Worm (Caenorhabditis elegans) whole organism, young adult: ENCODE results near the gene kdp-1.

Source experiments
- B0035.1 ChIP-seq: sonication (generic microtip); optimal IDR thresholded peaks from 2 replicates; lab custom pipeline; 2016; ENCODE audit warnings: missing genetic modification characterization, mild to moderate bottlenecking, missing compliant biosample characterization, missing genotype, missing genetic modification reagents
- B0336.3 ChIP-seq: fragments of 200-800 bp; sonication (Bioruptor generic); IDR thresholded peaks from 2 replicates; pipeline ENCODE4 v1.3.6; 2022; ENCODE audit warnings: missing genetic modification characterization, missing compliant biosample characterization
- F22D6.2 ChIP-seq: sonication (generic microtip); optimal IDR thresholded peaks from 2 replicates; lab custom pipeline; 2016; ENCODE audit warnings: mild to moderate bottlenecking, missing genetic modification characterization, missing compliant biosample characterization
- F23B12.7 ChIP-seq: sonication (generic microtip); optimal IDR thresholded peaks from 2 replicates; lab custom pipeline; 2017; ENCODE audit warnings: missing genetic modification characterization, mild to moderate bottlenecking, missing compliant biosample characterization, antibody characterized with exemption, moderate library complexity; ENCODE audit not compliant: insufficient read depth
- F33H1.4 ChIP-seq: fragments of 200-800 bp; sonication (Bioruptor generic); IDR thresholded peaks from 2 replicates; pipeline ENCODE4 v1.3.6; 2022; ENCODE audit warnings: missing genetic modification reagents, missing genetic modification characterization, missing compliant biosample characterization
- F37B4.10 ChIP-seq: fragments of 200-800 bp; sonication (Bioruptor generic); IDR thresholded peaks from 2 replicates; pipeline ENCODE4 v1.3.6; 2022; ENCODE audit warnings: missing genetic modification characterization, missing compliant biosample characterization
- F39B2.1 ChIP-seq: fragments of 200-800 bp; sonication (Bioruptor generic); IDR thresholded peaks from 2 replicates; pipeline ENCODE4 v1.3.6; 2022; ENCODE audit warnings: missing genetic modification reagents, missing genetic modification characterization, missing compliant biosample characterization
- F52B5.7 ChIP-seq: sonication (generic microtip); optimal IDR thresholded peaks from 2 replicates; lab custom pipeline; 2016; ENCODE audit warnings: mild to moderate bottlenecking, missing genetic modification characterization, missing compliant biosample characterization
- F55B11.4 ChIP-seq: sonication (generic microtip); optimal IDR thresholded peaks from 2 replicates; lab custom pipeline; 2016; ENCODE audit warnings: missing compliant biosample characterization, missing genetic modification characterization, borderline replicate concordance; ENCODE audit not compliant: insufficient read depth
- K12H6.12 ChIP-seq: fragments of 200-800 bp; sonication (Bioruptor generic); optimal IDR thresholded peaks from 2 replicates; lab custom pipeline; 2018; ENCODE audit warnings: mild to moderate bottlenecking, missing genetic modification characterization, missing compliant biosample characterization
- Y95B8A.8 ChIP-seq: fragments of 200-800 bp; sonication (Bioruptor generic); IDR thresholded peaks from 2 replicates; pipeline ENCODE4 v1.3.6; 2022; ENCODE audit warnings: missing genetic modification reagents, missing genetic modification characterization, missing compliant biosample characterization
- akir-1 ChIP-seq: fragments of 200-800 bp; sonication (Bioruptor generic); optimal IDR thresholded peaks from 2 replicates; lab custom pipeline; 2018; ENCODE audit warnings: mild to moderate bottlenecking, missing genetic modification characterization, moderate library complexity, missing compliant biosample characterization
- aptf-3 ChIP-seq: fragments of 200-800 bp; sonication (Bioruptor generic); IDR thresholded peaks from 2 replicates; pipeline ENCODE4 v1.3.6; 2022; ENCODE audit warnings: missing genetic modification characterization, missing compliant biosample characterization
- attf-3 ChIP-seq: fragments of 200-800 bp; sonication (Bioruptor generic); conservative IDR thresholded peaks from 2 replicates; pipeline ENCODE4 v1.3.6; 2022; ENCODE audit warnings: missing genetic modification reagents, missing genetic modification characterization, missing compliant biosample characterization
- bed-1 ChIP-seq: fragments of 200-800 bp; sonication (Bioruptor generic); IDR thresholded peaks from 2 replicates; pipeline ENCODE4 v1.3.6; 2022; ENCODE audit warnings: missing genetic modification reagents, missing genetic modification characterization, missing compliant biosample characterization
- ccch-3 ChIP-seq: fragments of 200-800 bp; sonication (Bioruptor generic); optimal IDR thresholded peaks from 2 replicates; lab custom pipeline; 2018; ENCODE audit warnings: mild to moderate bottlenecking, missing genetic modification characterization, missing compliant biosample characterization
- cebp-1 ChIP-seq, 2 experiments: fragments of 200-800 bp in 1 of 2; sonication (Bioruptor generic) in 1 of 2; sonication (generic microtip) in 1 of 2; IDR thresholded peaks in 1 of 2; optimal IDR thresholded peaks in 1 of 2; 2 replicates each; pipeline versions ENCODE4 v1.3.6 to Lab custom; 2017 to 2022; ENCODE audit warnings: missing compliant biosample characterization in 2 of 2, missing genetic modification characterization in 2 of 2, mild to moderate bottlenecking in 1 of 2, missing genetic modification reagents in 1 of 2, moderate library complexity in 1 of 2
- cebp-2 ChIP-seq: fragments of 200-800 bp; sonication (Bioruptor generic); IDR thresholded peaks from 2 replicates; pipeline ENCODE4 v1.3.6; 2022; ENCODE audit warnings: missing genetic modification characterization, missing compliant biosample characterization
- ceh-27 ChIP-seq: fragments of 200-800 bp; sonication (Bioruptor generic); optimal IDR thresholded peaks from 2 replicates; lab custom pipeline; 2018; ENCODE audit warnings: mild to moderate bottlenecking, missing genetic modification characterization, moderate library complexity, missing compliant biosample characterization
- ceh-40 ChIP-seq: fragments of 200-800 bp; sonication (Bioruptor generic); IDR thresholded peaks from 2 replicates; pipeline ENCODE4 v1.3.6; 2022; ENCODE audit warnings: missing genetic modification characterization, missing compliant biosample characterization
- chd-7 ChIP-seq: sonication (generic microtip); optimal IDR thresholded peaks from 2 replicates; lab custom pipeline; 2016; ENCODE audit warnings: mild to moderate bottlenecking, missing genetic modification characterization, moderate library complexity, missing compliant biosample characterization
- die-1 ChIP-seq: sonication (generic microtip); optimal IDR thresholded peaks from 2 replicates; lab custom pipeline; 2016; ENCODE audit warnings: missing genotype, mild to moderate bottlenecking, missing genetic modification characterization, missing compliant biosample characterization
- dox-1 ChIP-seq: fragments of 200-800 bp; sonication (Bioruptor generic); IDR thresholded peaks from 2 replicates; pipeline ENCODE4 v1.3.6; 2022; ENCODE audit warnings: missing genetic modification reagents, missing genetic modification characterization, missing compliant biosample characterization
- efl-1 ChIP-seq: fragments of 150-350 bp; optimal IDR thresholded peaks from 2 replicates; lab custom pipeline; 2014; ENCODE audit warnings: missing biosample characterization, missing genetic modification reagents, missing genetic modification characterization
- egl-18 ChIP-seq: fragments of 200-800 bp; sonication (Bioruptor generic); IDR thresholded peaks from 2 replicates; pipeline ENCODE4 v1.3.6; 2022; ENCODE audit warnings: missing genetic modification reagents, missing genetic modification characterization, missing compliant biosample characterization
- ekl-4 ChIP-seq: fragments of 200-800 bp; sonication (Bioruptor generic); IDR thresholded peaks from 2 replicates; pipeline ENCODE4 v1.3.6; 2022; ENCODE audit warnings: missing genetic modification reagents, missing genetic modification characterization, missing compliant biosample characterization
- hlh-12 ChIP-seq: sonication (generic microtip); optimal IDR thresholded peaks from 2 replicates; lab custom pipeline; 2016; ENCODE audit warnings: missing genetic modification characterization, missing compliant biosample characterization
- let-607 ChIP-seq, 2 experiments: fragments of 200-800 bp in 1 of 2; sonication (Bioruptor generic) in 1 of 2; sonication (generic microtip) in 1 of 2; optimal IDR thresholded peaks; 2 replicates each; lab custom pipeline; 2016 to 2018; ENCODE audit warnings: mild to moderate bottlenecking in 2 of 2, missing compliant biosample characterization in 2 of 2, missing genetic modification characterization in 2 of 2, moderate library complexity in 2 of 2, missing genotype in 1 of 2
- madf-6 ChIP-seq: fragments of 200-800 bp; sonication (Bioruptor generic); IDR thresholded peaks from 2 replicates; pipeline ENCODE4 v1.3.6; 2022; ENCODE audit warnings: missing genetic modification reagents, missing genetic modification characterization, missing compliant biosample characterization
- mcd-1 ChIP-seq: fragments of 200-800 bp; sonication (Bioruptor generic); IDR thresholded peaks from 2 replicates; pipeline ENCODE4 v1.3.6; 2022; ENCODE audit warnings: missing genetic modification reagents, missing genetic modification characterization, missing compliant biosample characterization
- nhr-27 ChIP-seq: fragments of 200-800 bp; sonication (Bioruptor generic); optimal IDR thresholded peaks from 2 replicates; lab custom pipeline; 2018; ENCODE audit warnings: mild to moderate bottlenecking, missing genetic modification characterization, moderate library complexity, missing compliant biosample characterization
- nhr-80 ChIP-seq: sonication (generic microtip); optimal IDR thresholded peaks from 2 replicates; lab custom pipeline; 2016; ENCODE audit warnings: missing genetic modification characterization, missing compliant biosample characterization
- pha-4 ChIP-seq: fragments of 150-350 bp; sonication (generic microtip); optimal IDR thresholded peaks from 2 replicates; lab custom pipeline; 2014; ENCODE audit warnings: missing biosample characterization, missing genetic modification reagents, missing genetic modification characterization
- rcor-1 ChIP-seq: fragments of 200-800 bp; sonication (Bioruptor generic); IDR thresholded peaks from 2 replicates; pipeline ENCODE4 v1.3.6; 2022; ENCODE audit warnings: missing genetic modification reagents, missing genetic modification characterization, missing compliant biosample characterization
- repo-1 ChIP-seq: sonication (generic microtip); optimal IDR thresholded peaks from 2 replicates; lab custom pipeline; 2017; ENCODE audit warnings: mild to moderate bottlenecking, missing genetic modification characterization, missing compliant biosample characterization
- sea-2 ChIP-seq: fragments of 200-800 bp; sonication (Bioruptor generic); IDR thresholded peaks from 2 replicates; pipeline ENCODE4 v1.3.6; 2022; ENCODE audit warnings: missing genetic modification characterization, missing compliant biosample characterization
- snpc-1.1 ChIP-seq: sonication (generic microtip); optimal IDR thresholded peaks from 2 replicates; lab custom pipeline; 2017; ENCODE audit warnings: missing genetic modification characterization, mild to moderate bottlenecking, missing compliant biosample characterization, antibody characterized with exemption, moderate library complexity, missing genotype, missing genetic modification reagents; ENCODE audit not compliant: insufficient read depth
- snpc-3.4 ChIP-seq: sonication (generic microtip); optimal IDR thresholded peaks from 2 replicates; lab custom pipeline; 2017; ENCODE audit warnings: missing genetic modification characterization, mild to moderate bottlenecking, missing compliant biosample characterization, antibody characterized with exemption, moderate library complexity, missing genotype, missing genetic modification reagents
- somi-1 ChIP-seq: fragments of 200-800 bp; sonication (Bioruptor generic); optimal IDR thresholded peaks from 2 replicates; lab custom pipeline; 2018; ENCODE audit warnings: mild to moderate bottlenecking, missing genetic modification characterization, missing compliant biosample characterization
- sptf-2 ChIP-seq: fragments of 200-800 bp; sonication (Bioruptor generic); optimal IDR thresholded peaks from 2 replicates; lab custom pipeline; 2018; ENCODE audit warnings: mild to moderate bottlenecking, missing genetic modification characterization, missing compliant biosample characterization
- tbp1 ChIP-seq: fragments of 200-800 bp; sonication (Bioruptor generic); optimal IDR thresholded peaks from 2 replicates; lab custom pipeline; 2018; ENCODE audit warnings: mild to moderate bottlenecking, missing genetic modification characterization, missing compliant biosample characterization
- unc-62 ChIP-seq: fragments of 150-350 bp; optimal IDR thresholded peaks from 2 replicates; lab custom pipeline; 2014; ENCODE audit warnings: missing biosample characterization, missing genetic modification reagents, missing genetic modification characterization
- xnd-1 ChIP-seq: sonication (generic microtip); optimal IDR thresholded peaks from 2 replicates; lab custom pipeline; 2016; ENCODE audit warnings: missing genotype, missing genetic modification reagents, missing genetic modification characterization, missing compliant biosample characterization
- zfh-2 ChIP-seq: fragments of 200-800 bp; sonication (Bioruptor generic); conservative IDR thresholded peaks from 2 replicates; pipeline ENCODE4 v1.3.6; 2022; ENCODE audit warnings: missing genetic modification reagents, missing genetic modification characterization, missing compliant biosample characterization
- ztf-18 ChIP-seq: sonication (generic microtip); optimal IDR thresholded peaks from 2 replicates; lab custom pipeline; 2016; ENCODE audit warnings: missing genotype, mild to moderate bottlenecking, missing genetic modification characterization, missing compliant biosample characterization
- ztf-22 ChIP-seq: fragments of 200-800 bp; sonication (Bioruptor generic); optimal IDR thresholded peaks from 2 replicates; lab custom pipeline; 2018; ENCODE audit warnings: mild to moderate bottlenecking, missing genetic modification characterization, moderate library complexity, missing compliant biosample characterization
- ztf-3 ChIP-seq: fragments of 200-800 bp; sonication (Bioruptor generic); optimal IDR thresholded peaks from 2 replicates; lab custom pipeline; 2018; ENCODE audit warnings: mild to moderate bottlenecking, missing genetic modification characterization, missing compliant biosample characterization
- ztf-6 ChIP-seq: fragments of 200-800 bp; sonication (Bioruptor generic); IDR thresholded peaks from 2 replicates; pipeline ENCODE4 v1.3.6; 2022; ENCODE audit warnings: missing genetic modification reagents, missing genetic modification characterization, missing compliant biosample characterization

The kdp-1 gene

DNA sequence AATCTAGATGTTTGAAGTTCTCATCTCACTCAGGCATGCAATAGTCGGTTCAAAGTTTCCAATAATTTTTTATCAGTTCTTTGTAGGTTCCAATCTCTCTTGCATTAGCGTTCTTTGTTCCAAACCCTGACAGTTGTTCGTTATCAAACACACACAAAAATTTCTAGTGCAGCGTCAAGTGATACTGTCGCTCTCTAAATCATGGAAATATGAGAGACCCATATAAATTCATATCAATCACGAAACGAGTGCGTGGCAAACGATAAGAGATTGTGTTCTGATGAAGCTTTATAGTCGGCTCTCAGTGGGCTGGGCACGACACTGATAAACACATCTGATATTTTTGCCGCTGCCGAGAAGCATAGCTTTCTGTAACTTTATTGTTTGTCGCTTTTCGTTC is 14.2 kb downstream of the kdp-1 start (continued):
- TF ChIP-seq snpc-1.1 (tag; lab: Kevin White, UChicago), result no peak
- TF ChIP-seq F39B2.1, result no peak
- peak; percentile 95 for TF ChIP-seq nhr-80
- peak; percentile 8 for TF ChIP-seq F23B12.7
- no peak for TF ChIP-seq ztf-3 (GFP tag; lab: Kevin White, UChicago)
- TF ChIP-seq ccch-3 (GFP tag; lab: Kevin White, UChicago), result no peak
- TF ChIP-seq snpc-3.4 (tag; lab: Kevin White, UChicago), result no peak
- peak; percentile 51; the same call in 1 of the 2 replicates for TF ChIP-seq B0336.3 (GFP tag; lab: Robert Waterston, UW)
- no peak for TF ChIP-seq F55B11.4 (tag; lab: Kevin White, UChicago)
- TF ChIP-seq ztf-18 (tag; lab: Kevin White, UChicago), result no peak
- no peak for TF ChIP-seq somi-1 (GFP tag; lab: Kevin White, UChicago)
- TF ChIP-seq pha-4 (tag; lab: Kevin White, UChicago), result peak; percentile 91
- TF ChIP-seq F22D6.2 (tag; lab: Kevin White, UChicago), result no peak
- TF ChIP-seq rcor-1, result no peak
- TF ChIP-seq efl-1 (GFP tag; lab: Kevin White, UChicago), result no peak
- TF ChIP-seq ztf-6 (GFP tag; lab: Robert Waterston, UW), result no peak
- TF ChIP-seq attf-3 (GFP tag; lab: Robert Waterston, UW), result no peak
- TF ChIP-seq let-607 (tag; optimal IDR thresholded peaks at IDR 0.05; lab: Kevin White, UChicago), result peak in 1 of 2 experiments; percentile 8
- TF ChIP-seq zfh-2 (GFP tag; lab: Robert Waterston, UW), result no peak
- TF ChIP-seq sea-2 (GFP tag; lab: Robert Waterston, UW), result no peak
- TF ChIP-seq dox-1, result peak; percentile 59
- TF ChIP-seq egl-18 (GFP tag; lab: Robert Waterston, UW), result no peak
- no peak for TF ChIP-seq K12H6.12
- no peak for TF ChIP-seq ekl-4 (GFP tag; lab: Robert Waterston, UW)
- TF ChIP-seq Y95B8A.8 (GFP tag; lab: Robert Waterston, UW), result no peak
- no peak for TF ChIP-seq aptf-3 (GFP tag; lab: Robert Waterston, UW)
- TF ChIP-seq F33H1.4 (GFP tag; lab: Robert Waterston, UW), result no peak
- TF ChIP-seq ceh-40 (GFP tag; lab: Robert Waterston, UW), result no peak
- TF ChIP-seq akir-1 (GFP tag; lab: Kevin White, UChicago), result no peak
- no peak for TF ChIP-seq xnd-1 (tag; lab: Kevin White, UChicago)
- TF ChIP-seq nhr-27, result no peak
- no peak for TF ChIP-seq repo-1 (tag; lab: Kevin White, UChicago)
- no peak for TF ChIP-seq B0035.1 (tag; lab: Kevin White, UChicago)

DNA sequence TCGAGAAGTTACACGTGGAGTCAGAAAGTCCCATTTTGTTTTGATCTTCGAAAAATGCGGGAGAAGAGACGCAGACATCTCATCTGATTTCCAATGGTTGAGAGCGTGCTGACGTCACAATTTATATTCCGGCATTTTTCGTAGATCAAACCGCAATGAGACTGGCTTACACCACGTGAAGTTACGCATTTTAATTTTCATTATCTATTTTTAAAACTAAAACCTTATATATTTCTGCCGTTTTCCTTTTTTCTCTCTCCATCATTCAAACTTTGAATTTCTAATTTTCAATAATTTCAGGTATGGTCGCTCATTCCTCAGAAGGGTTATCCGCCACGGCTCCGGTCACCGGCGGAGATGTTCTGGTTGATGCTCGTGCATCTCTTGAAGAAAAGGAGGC is 15.4 kb downstream of the kdp-1 start, which contains the start of gene fat-1:
Gene fat-1 (plus strand): TSS at position 301 of the 400 bp plus-strand sequence.
- no peak for TF ChIP-seq xnd-1 (tag; lab: Kevin White, UChicago)
- TF ChIP-seq F52B5.7 (tag; lab: Kevin White, UChicago), result no peak
- no peak for TF ChIP-seq die-1 (tag; lab: Kevin White, UChicago)
- no peak for TF ChIP-seq tbp1 (GFP tag; lab: Kevin White, UChicago)
- no peak for TF ChIP-seq chd-7 (tag; lab: Kevin White, UChicago)
- TF ChIP-seq ztf-22 (GFP tag; lab: Kevin White, UChicago), result no peak
- no peak for TF ChIP-seq sptf-2 (GFP tag; lab: Kevin White, UChicago)
- TF ChIP-seq madf-6, result peak; percentile 9; the same call in 1 of the 2 replicates
- no peak for TF ChIP-seq cebp-2
- no peak for TF ChIP-seq unc-62 (GFP tag; lab: Kevin White, UChicago)
- TF ChIP-seq hlh-12 (tag; lab: Kevin White, UChicago), result no peak
- no peak for TF ChIP-seq cebp-1 (GFP tag; IDR thresholded peaks at IDR 0.05; lab: Robert Waterston, UW)
- no peak for TF ChIP-seq cebp-1 (tag; optimal IDR thresholded peaks at IDR 0.05; lab: Kevin White, UChicago)
- TF ChIP-seq mcd-1, result 0 out of 2 replicates have a peak, but pooled peaks have one; percentile 16
- no peak for TF ChIP-seq ceh-27 (GFP tag; lab: Kevin White, UChicago)
- no peak for TF ChIP-seq F37B4.10 (GFP tag; lab: Robert Waterston, UW)
- TF ChIP-seq zfh-2 (GFP tag; lab: Robert Waterston, UW), result no peak
- no peak for TF ChIP-seq bed-1 (GFP tag; lab: Robert Waterston, UW)
